Worm (Caenorhabditis elegans) whole organism, L4 larva: ENCODE results near the gene sax-2.
A peak's percentile ranks its signal among the peaks of the same experiment; 100 is the strongest.

Source experiments
- D1046.2 ChIP-seq: fragments of 200-800 bp; sonication (Bioruptor generic); IDR thresholded peaks from 2 replicates; pipeline ENCODE4 v1.3.6; 2022; ENCODE audit warnings: missing genetic modification characterization, missing compliant biosample characterization
- F44E2.7 ChIP-seq: fragments of 200-800 bp; sonication (Bioruptor generic); IDR thresholded peaks from 2 replicates; pipeline ENCODE4 v2.1.2; 2022; ENCODE audit warnings: missing genetic modification characterization, missing compliant biosample characterization
- Y75B8A.6 ChIP-seq: fragments of 200-800 bp; sonication (Bioruptor generic); IDR thresholded peaks from 2 replicates; pipeline ENCODE4 v1.3.6; 2022; ENCODE audit warnings: missing genetic modification reagents, missing genetic modification characterization, missing compliant biosample characterization
- ZK337.2 ChIP-seq: fragments of 200-800 bp; sonication (Bioruptor generic); IDR thresholded peaks from 2 replicates; pipeline ENCODE4 v1.3.6; 2022; ENCODE audit warnings: missing genetic modification reagents, missing genetic modification characterization, missing compliant biosample characterization
- ZK546.5 ChIP-seq, 2 experiments: sonication (generic microtip); optimal IDR thresholded peaks; 2 replicates each; lab custom pipeline; 2017; ENCODE audit warnings: missing biosample characterization in 2 of 2, missing genetic modification characterization in 2 of 2
- ama-1 ChIP-seq: fragments of 150-350 bp; optimal IDR thresholded peaks from 2 replicates; lab custom pipeline; 2014; ENCODE audit warnings: inconsistent platforms, mixed read lengths
- arid-1 ChIP-seq: fragments of 200-800 bp; sonication (Bioruptor generic); conservative IDR thresholded peaks from 2 replicates; pipeline ENCODE4 v1.3.6; 2022; ENCODE audit warnings: missing genetic modification reagents, missing genetic modification characterization, missing compliant biosample characterization
- attf-4 ChIP-seq: sonication (generic microtip); optimal IDR thresholded peaks from 3 replicates; lab custom pipeline; 2017; ENCODE audit warnings: missing biosample characterization, missing genetic modification characterization
- ceh-20 ChIP-seq: fragments of 200-800 bp; sonication (Bioruptor generic); IDR thresholded peaks from 2 replicates; pipeline ENCODE4 v1.3.6; 2022; ENCODE audit warnings: missing genetic modification reagents, missing genetic modification characterization, missing compliant biosample characterization
- ceh-62 ChIP-seq: sonication (generic microtip); optimal IDR thresholded peaks from 2 replicates; lab custom pipeline; 2017; ENCODE audit warnings: missing biosample characterization, missing genetic modification characterization
- ceh-82 ChIP-seq: sonication (generic microtip); optimal IDR thresholded peaks from 2 replicates; lab custom pipeline; 2017; ENCODE audit warnings: missing biosample characterization, missing genetic modification characterization
- ctbp-1 ChIP-seq: fragments of 200-800 bp; sonication (Bioruptor generic); IDR thresholded peaks from 2 replicates; pipeline ENCODE4 v1.3.6; 2022; ENCODE audit warnings: missing genetic modification reagents, missing genetic modification characterization, missing compliant biosample characterization
- daf-16 ChIP-seq, 3 experiments: sonication (generic microtip); optimal IDR thresholded peaks; 2 replicates each; lab custom pipeline; 2016 to 2017; ENCODE audit warnings: missing genetic modification characterization in 3 of 3, missing genetic modification reagents in 3 of 3, mild to moderate bottlenecking in 2 of 3, missing compliant biosample characterization in 2 of 3, missing biosample characterization in 1 of 3, moderate library complexity in 1 of 3
- daf-19 ChIP-seq: fragments of 200-800 bp; sonication (Bioruptor generic); conservative IDR thresholded peaks from 2 replicates; pipeline ENCODE4 v1.3.6; 2022; ENCODE audit warnings: missing genetic modification characterization, missing compliant biosample characterization
- dmd-6 ChIP-seq: fragments of 200-800 bp; sonication (Bioruptor generic); IDR thresholded peaks from 2 replicates; pipeline ENCODE4 v1.3.6; 2022; ENCODE audit warnings: missing genetic modification reagents, missing genetic modification characterization, missing compliant biosample characterization
- dmd-8 ChIP-seq: fragments of 200-800 bp; sonication (Bioruptor generic); IDR thresholded peaks from 2 replicates; pipeline ENCODE4 v1.3.6; 2022; ENCODE audit warnings: missing genetic modification characterization, missing compliant biosample characterization
- duxl-1 ChIP-seq: sonication (generic microtip); optimal IDR thresholded peaks from 2 replicates; lab custom pipeline; 2016; ENCODE audit warnings: mild to moderate bottlenecking, missing genetic modification characterization, moderate library complexity, missing compliant biosample characterization; ENCODE audit not compliant: poor library complexity
- dve-1 ChIP-seq: sonication (generic microtip); optimal IDR thresholded peaks from 2 replicates; lab custom pipeline; 2017; ENCODE audit warnings: antibody characterized with exemption, mild to moderate bottlenecking, missing genetic modification characterization, missing compliant biosample characterization; ENCODE audit not compliant: insufficient read depth
- egl-43 ChIP-seq: fragments of 200-800 bp; sonication (Bioruptor generic); IDR thresholded peaks from 2 replicates; pipeline ENCODE4 v1.3.6; 2022; ENCODE audit warnings: missing genetic modification reagents, missing genetic modification characterization, missing compliant biosample characterization
- jun-1 ChIP-seq: fragments of 150-350 bp; optimal IDR thresholded peaks from 2 replicates; lab custom pipeline; 2014; ENCODE audit warnings: missing biosample characterization, missing genetic modification reagents, missing genetic modification characterization
- lin-1 ChIP-seq: fragments of 200-800 bp; sonication (Bioruptor generic); IDR thresholded peaks from 2 replicates; pipeline ENCODE4 v1.3.6; 2022; ENCODE audit warnings: missing genetic modification reagents, missing genetic modification characterization, missing compliant biosample characterization
- lin-13 ChIP-seq: fragments of 150-350 bp; optimal IDR thresholded peaks from 2 replicates; lab custom pipeline; 2014; ENCODE audit warnings: missing biosample characterization, missing genetic modification reagents, missing genetic modification characterization
- lin-15B ChIP-seq: fragments of 150-350 bp; sonication (generic microtip); optimal IDR thresholded peaks from 3 replicates; lab custom pipeline; 2014; ENCODE audit warnings: missing biosample characterization, missing genetic modification characterization
- lin-29 ChIP-seq: fragments of 200-800 bp; sonication (Bioruptor generic); IDR thresholded peaks from 2 replicates; pipeline ENCODE4 v1.3.6; 2022; ENCODE audit warnings: missing genetic modification reagents, missing genetic modification characterization, missing compliant biosample characterization
- lin-38 ChIP-seq: fragments of 200-800 bp; sonication (Bioruptor generic); IDR thresholded peaks from 2 replicates; pipeline ENCODE4 v1.3.6; 2022; ENCODE audit warnings: missing genetic modification reagents, missing genetic modification characterization, missing compliant biosample characterization
- lin-39 ChIP-seq: fragments of 150-350 bp; optimal IDR thresholded peaks from 2 replicates; lab custom pipeline; 2014; ENCODE audit warnings: missing biosample characterization, missing genetic modification reagents, missing genetic modification characterization
- lir-3 ChIP-seq: sonication (generic microtip); optimal IDR thresholded peaks from 2 replicates; lab custom pipeline; 2016; ENCODE audit warnings: mild to moderate bottlenecking, missing genetic modification characterization, missing compliant biosample characterization
- lsy-2 ChIP-seq, 2 experiments: fragments of 150-350 bp in 1 of 2; sonication (generic microtip) in 1 of 2; optimal IDR thresholded peaks; 2 replicates each; lab custom pipeline; 2014 to 2017; ENCODE audit warnings: missing biosample characterization in 2 of 2, missing genetic modification characterization in 2 of 2
- madf-5 ChIP-seq, 2 experiments: fragments of 200-800 bp; sonication (Bioruptor generic); IDR thresholded peaks; 2 replicates each; pipeline ENCODE4 v1.3.6; 2022; ENCODE audit warnings: missing compliant biosample characterization in 2 of 2, missing genetic modification characterization in 2 of 2
- mdl-1 ChIP-seq, 2 experiments: fragments of 150-350 bp in 1 of 2; sonication (generic microtip) in 1 of 2; optimal IDR thresholded peaks; 2 replicates each; lab custom pipeline; 2014 to 2017; ENCODE audit warnings: missing biosample characterization in 2 of 2, missing genetic modification characterization in 2 of 2
- mdt-29 ChIP-seq: fragments of 200-800 bp; sonication (Bioruptor generic); IDR thresholded peaks from 2 replicates; pipeline ENCODE4 v1.3.6; 2022; ENCODE audit warnings: missing genetic modification reagents, missing genetic modification characterization, missing compliant biosample characterization
- nhr-102 ChIP-seq: sonication (generic microtip); optimal IDR thresholded peaks from 2 replicates; lab custom pipeline; 2016; ENCODE audit warnings: mild to moderate bottlenecking, missing genetic modification characterization, moderate library complexity, missing compliant biosample characterization
- nhr-11 ChIP-seq: fragments of 150-350 bp; optimal IDR thresholded peaks from 2 replicates; lab custom pipeline; 2014; ENCODE audit warnings: missing biosample characterization, missing genetic modification characterization
- nhr-41 ChIP-seq: fragments of 200-800 bp; sonication (Bioruptor generic); IDR thresholded peaks from 2 replicates; pipeline ENCODE4 v1.3.6; 2022; ENCODE audit warnings: missing genetic modification reagents, missing genetic modification characterization, missing compliant biosample characterization
- nhr-42 ChIP-seq: fragments of 200-800 bp; sonication (Bioruptor generic); IDR thresholded peaks from 2 replicates; pipeline ENCODE4 v1.3.6; 2022; ENCODE audit warnings: missing genetic modification characterization, missing compliant biosample characterization
- nhr-48 ChIP-seq: sonication (generic microtip); optimal IDR thresholded peaks from 2 replicates; lab custom pipeline; 2016; ENCODE audit warnings: mild to moderate bottlenecking, missing genetic modification characterization, missing compliant biosample characterization
- nhr-76 ChIP-seq: fragments of 150-350 bp; optimal IDR thresholded peaks from 2 replicates; lab custom pipeline; 2014; ENCODE audit warnings: missing biosample characterization, missing genetic modification characterization
- pha-4 ChIP-seq, 2 experiments: fragments of 150-350 bp in 1 of 2; fragments of 200-800 bp in 1 of 2; sonication (Bioruptor generic) in 1 of 2; IDR thresholded peaks in 1 of 2; optimal IDR thresholded peaks in 1 of 2; 2 replicates each; pipeline versions ENCODE4 v1.3.6 to Lab custom; 2014 to 2022; ENCODE audit warnings: missing genetic modification characterization in 2 of 2, missing genetic modification reagents in 2 of 2, missing biosample characterization in 1 of 2, missing compliant biosample characterization in 1 of 2
- rbr-2 ChIP-seq: sonication (generic microtip); optimal IDR thresholded peaks from 2 replicates; lab custom pipeline; 2016; ENCODE audit warnings: missing genotype, missing genetic modification characterization, missing compliant biosample characterization
- sdz-12 ChIP-seq: fragments of 200-800 bp; sonication (Bioruptor generic); optimal IDR thresholded peaks from 2 replicates; lab custom pipeline; 2018; ENCODE audit warnings: mild to moderate bottlenecking, missing genetic modification characterization, missing compliant biosample characterization
- set-16 ChIP-seq: fragments of 200-800 bp; sonication (Bioruptor generic); IDR thresholded peaks from 2 replicates; pipeline ENCODE4 v1.3.6; 2022; ENCODE audit warnings: missing genetic modification reagents, missing genetic modification characterization, missing compliant biosample characterization
- skn-1 ChIP-seq: fragments of 150-350 bp; optimal IDR thresholded peaks from 2 replicates; lab custom pipeline; 2014; ENCODE audit warnings: missing biosample characterization, missing genetic modification characterization
- snpc-1.2 ChIP-seq: fragments of 200-800 bp; sonication (Bioruptor generic); IDR thresholded peaks from 2 replicates; pipeline ENCODE4 v1.3.6; 2022; ENCODE audit warnings: missing genetic modification reagents, missing genetic modification characterization, missing compliant biosample characterization
- snpc-4 ChIP-seq: fragments of 150-350 bp; optimal IDR thresholded peaks from 2 replicates; lab custom pipeline; 2014; ENCODE audit warnings: missing biosample characterization, missing genetic modification characterization
- unc-130 ChIP-seq: sonication (generic microtip); optimal IDR thresholded peaks from 2 replicates; lab custom pipeline; 2016; ENCODE audit warnings: missing genetic modification reagents, missing genetic modification characterization, missing compliant biosample characterization
- unc-39 ChIP-seq: sonication (generic microtip); optimal IDR thresholded peaks from 2 replicates; lab custom pipeline; 2017; ENCODE audit warnings: missing biosample characterization, missing genetic modification characterization
- unc-62 ChIP-seq, 3 experiments: fragments of 150-350 bp in 1 of 3; sonication (generic microtip); optimal IDR thresholded peaks in 2 of 3; peaks in 1 of 3; 1 replicate in 1 of 3; 2 replicates in 2 of 3; lab custom pipeline; 2014 to 2017; ENCODE audit warnings: missing biosample characterization in 3 of 3, missing genetic modification characterization in 3 of 3, missing genetic modification reagents in 3 of 3, missing genotype in 1 of 3
- vab-7 ChIP-seq: fragments of 200-800 bp; sonication (Bioruptor generic); IDR thresholded peaks from 2 replicates; pipeline ENCODE4 v1.3.6; 2022; ENCODE audit warnings: missing genetic modification reagents, missing genetic modification characterization, missing compliant biosample characterization
- zag-1 ChIP-seq: fragments of 150-350 bp; optimal IDR thresholded peaks from 2 replicates; lab custom pipeline; 2014; ENCODE audit warnings: missing biosample characterization, missing genetic modification characterization
- zip-2 ChIP-seq: fragments of 150-350 bp; optimal IDR thresholded peaks from 2 replicates; lab custom pipeline; 2014; ENCODE audit warnings: missing biosample characterization, missing genetic modification characterization

Gene sax-2

ce11 chrIII:5172470-5172869, 63.0 kb downstream of the sax-2 start, which contains the start of gene K10D2.5 (continued):
- TF ChIP-seq nhr-41 (GFP tag; lab: Robert Waterston, UW) = 0 out of 2 replicates have a peak, but pooled peaks have one; percentile 12
- TF ChIP-seq ceh-82 (tag; lab: Kevin White, UChicago) = no peak
- TF ChIP-seq ZK546.5 (tag; optimal IDR thresholded peaks at IDR 0.05; lab: Kevin White, UChicago) = no peak
- TF ChIP-seq ama-1 = no peak
- peak; percentile 81; the same call in 1 of the 2 replicates for TF ChIP-seq nhr-42 (GFP tag; lab: Robert Waterston, UW)
- peak; percentile 95 for TF ChIP-seq lin-13 (GFP tag; lab: Kevin White, UChicago)
- peak; percentile 73 for TF ChIP-seq ctbp-1 (GFP tag; lab: Robert Waterston, UW)
- TF ChIP-seq lin-29 = peak; percentile 55; the same call in 1 of the 2 replicates
- no peak for TF ChIP-seq unc-39 (tag; lab: Kevin White, UChicago)
- TF ChIP-seq snpc-4 (tag; lab: Kevin White, UChicago) = no peak
- TF ChIP-seq unc-130 (GFP tag; lab: Kevin White, UChicago) = peak; percentile 98
- peak; percentile 72 to 92 for TF ChIP-seq lsy-2 (tag; optimal IDR thresholded peaks at IDR 0.05; lab: Kevin White, UChicago)
- peak; percentile 83 for TF ChIP-seq egl-43
- TF ChIP-seq skn-1 (tag; lab: Kevin White, UChicago) = no peak
- TF ChIP-seq duxl-1 = peak; percentile 89
- TF ChIP-seq lin-38 (GFP tag; lab: Robert Waterston, UW) = peak; percentile 99
- TF ChIP-seq daf-19 (GFP tag; lab: Robert Waterston, UW) = 0 out of 2 replicates have a peak, but pooled peaks have one; percentile 55
- TF ChIP-seq unc-62 (GFP tag; optimal IDR thresholded peaks at IDR 0.05 in 1 of 2; lab: Kevin White, UChicago) = peak in 1 of 2 experiments; percentile 91
- no peak for TF ChIP-seq unc-62 (tag; optimal IDR thresholded peaks at IDR 0.05; lab: Kevin White, UChicago)
- TF ChIP-seq daf-16 (GFP tag; optimal IDR thresholded peaks at IDR 0.05; lab: Kevin White, UChicago) = peak in 1 of 2 experiments; percentile 71
- peak; percentile 42 for TF ChIP-seq daf-16 (tag; optimal IDR thresholded peaks at IDR 0.05; lab: Kevin White, UChicago)
- peak; percentile 99 for TF ChIP-seq ZK337.2 (GFP tag; lab: Robert Waterston, UW)
- TF ChIP-seq lin-15B (tag; lab: Kevin White, UChicago) = peak; percentile 90
- TF ChIP-seq dmd-6 (GFP tag; lab: Robert Waterston, UW) = peak; percentile 91
- peak; percentile 62; the same call in 1 of the 2 replicates for TF ChIP-seq Y75B8A.6 (GFP tag; lab: Robert Waterston, UW)
- no peak for TF ChIP-seq zip-2 (tag; lab: Kevin White, UChicago)
- TF ChIP-seq sdz-12 (GFP tag; lab: Kevin White, UChicago) = peak; percentile 94
- TF ChIP-seq D1046.2 (GFP tag; lab: Robert Waterston, UW) = peak; percentile 95
- TF ChIP-seq ceh-20 = peak; percentile 93
- TF ChIP-seq zag-1 (tag; lab: Kevin White, UChicago) = no peak
- TF ChIP-seq mdl-1 (tag; optimal IDR thresholded peaks at IDR 0.05; lab: Kevin White, UChicago) = peak in 1 of 2 experiments; percentile 29
- TF ChIP-seq F44E2.7 (GFP tag; lab: Robert Waterston, UW) = no peak
- TF ChIP-seq lir-3 (tag; lab: Kevin White, UChicago) = peak; percentile 4
- peak; percentile 75 for TF ChIP-seq snpc-1.2 (GFP tag; lab: Robert Waterston, UW)
- no peak for TF ChIP-seq pha-4 (GFP tag; IDR thresholded peaks at IDR 0.05; lab: Robert Waterston, UW)
- TF ChIP-seq pha-4 (tag; optimal IDR thresholded peaks at IDR 0.05; lab: Kevin White, UChicago) = peak; percentile 60
- peak; percentile 91 for TF ChIP-seq rbr-2 (tag; lab: Kevin White, UChicago)
- no peak for TF ChIP-seq nhr-48 (tag; lab: Kevin White, UChicago)
- TF ChIP-seq vab-7 (GFP tag; lab: Robert Waterston, UW) = peak; percentile 91
- TF ChIP-seq lin-39 = no peak
- TF ChIP-seq lin-1 (GFP tag; lab: Robert Waterston, UW) = peak; percentile 54
- peak; percentile 89 for TF ChIP-seq arid-1 (GFP tag; lab: Robert Waterston, UW)
- no peak for TF ChIP-seq dmd-8
- TF ChIP-seq ceh-62 = no peak
- peak; percentile 68 for TF ChIP-seq dve-1 (tag; lab: Kevin White, UChicago)
- peak; percentile 53 for TF ChIP-seq nhr-102 (tag; lab: Kevin White, UChicago)
- TF ChIP-seq nhr-11 (tag; lab: Kevin White, UChicago) = peak; percentile 84
- no peak for TF ChIP-seq jun-1
- peak; percentile 97 for TF ChIP-seq madf-5 (GFP tag; IDR thresholded peaks at IDR 0.05; lab: Robert Waterston, UW)
- peak; percentile 85 for TF ChIP-seq mdt-29 (GFP tag; lab: Robert Waterston, UW)
- TF ChIP-seq attf-4 (tag; lab: Kevin White, UChicago) = no peak
- TF ChIP-seq nhr-76 (tag; lab: Kevin White, UChicago) = no peak
- TF ChIP-seq set-16 (GFP tag; lab: Robert Waterston, UW) = peak; percentile 68
